Worm (Caenorhabditis elegans) whole organism, L3 larva: ENCODE results near the gene H20J04.7.
A peak's percentile ranks its signal among the peaks of the same experiment; 100 is the strongest.

ENCODE experiments used
- ZK546.5 ChIP-seq: sonication (generic microtip); optimal IDR thresholded peaks from 2 replicates; lab custom pipeline; 2017; ENCODE audit warnings: missing biosample characterization, missing genetic modification characterization
- ama-1 ChIP-seq: fragments of 150-350 bp; optimal IDR thresholded peaks from 2 replicates; lab custom pipeline; 2018
- ceh-16 ChIP-seq: sonication (generic microtip); optimal IDR thresholded peaks from 2 replicates; lab custom pipeline; 2017; ENCODE audit warnings: missing biosample characterization, missing genetic modification characterization
- ceh-28 ChIP-seq: fragments of 150-350 bp; optimal IDR thresholded peaks from 2 replicates; lab custom pipeline; 2014; ENCODE audit warnings: missing biosample characterization, missing genetic modification reagents, missing genetic modification characterization
- ceh-82 ChIP-seq: fragments of 150-350 bp; optimal IDR thresholded peaks from 2 replicates; lab custom pipeline; 2014; ENCODE audit warnings: missing biosample characterization, missing genetic modification characterization
- ceh-9 ChIP-seq: sonication (generic microtip); optimal IDR thresholded peaks from 2 replicates; lab custom pipeline; 2018; ENCODE audit warnings: missing biosample characterization, missing genetic modification characterization
- daf-12 ChIP-seq: fragments of 150-350 bp; optimal IDR thresholded peaks from 2 replicates; lab custom pipeline; 2014; ENCODE audit warnings: missing biosample characterization, missing genetic modification reagents, missing genetic modification characterization
- egl-5 ChIP-seq: fragments of 150-350 bp; optimal IDR thresholded peaks from 2 replicates; lab custom pipeline; 2017; ENCODE audit warnings: missing biosample characterization, missing genetic modification reagents, missing genetic modification characterization, inconsistent platforms
- elt-1 ChIP-seq: fragments of 150-350 bp; optimal IDR thresholded peaks from 2 replicates; lab custom pipeline; 2014; ENCODE audit warnings: missing biosample characterization, missing genetic modification characterization
- elt-2 ChIP-seq: sonication (generic microtip); optimal IDR thresholded peaks from 2 replicates; lab custom pipeline; 2016; ENCODE audit warnings: missing genetic modification reagents, mild to moderate bottlenecking, missing genetic modification characterization, missing compliant biosample characterization
- elt-3 ChIP-seq, 3 experiments: fragments of 150-350 bp in 1 of 3; sonication (generic microtip) in 2 of 3; optimal IDR thresholded peaks; 2 replicates in 2 of 3; 4 replicates in 1 of 3; lab custom pipeline; 2014 to 2017; ENCODE audit warnings: missing biosample characterization in 3 of 3, missing genetic modification characterization in 3 of 3
- eor-1 ChIP-seq, 2 experiments: fragments of 150-350 bp; optimal IDR thresholded peaks; 2 replicates each; lab custom pipeline; 2014 to 2018; ENCODE audit warnings: missing biosample characterization in 2 of 2, missing genetic modification characterization in 2 of 2
- fkh-10 ChIP-seq: sonication (generic microtip); optimal IDR thresholded peaks from 2 replicates; lab custom pipeline; 2017; ENCODE audit warnings: missing biosample characterization, missing genetic modification reagents, missing genetic modification characterization
- hmg-11 ChIP-seq: sonication (generic microtip); optimal IDR thresholded peaks from 2 replicates; lab custom pipeline; 2016; ENCODE audit warnings: missing genetic modification characterization, missing compliant biosample characterization
- jun-1 ChIP-seq: fragments of 150-350 bp; optimal IDR thresholded peaks from 2 replicates; lab custom pipeline; 2014; ENCODE audit warnings: missing biosample characterization, missing genetic modification reagents, missing genetic modification characterization
- lin-39 ChIP-seq: fragments of 150-350 bp; optimal IDR thresholded peaks from 2 replicates; lab custom pipeline; 2018; ENCODE audit warnings: missing biosample characterization, missing genetic modification reagents, missing genetic modification characterization
- mdl-1 ChIP-seq: fragments of 150-350 bp; optimal IDR thresholded peaks from 2 replicates; lab custom pipeline; 2014; ENCODE audit warnings: missing biosample characterization, missing genetic modification characterization
- mml-1 ChIP-seq: fragments of 150-350 bp; sonication (generic microtip); optimal IDR thresholded peaks from 3 replicates; lab custom pipeline; 2014; ENCODE audit warnings: missing biosample characterization, missing genetic modification characterization
- nfya-1 ChIP-seq: sonication (generic microtip); optimal IDR thresholded peaks from 2 replicates; lab custom pipeline; 2017; ENCODE audit warnings: missing genetic modification characterization, mild to moderate bottlenecking, missing compliant biosample characterization, antibody characterized with exemption, moderate library complexity; ENCODE audit not compliant: insufficient read depth
- nhr-12 ChIP-seq: fragments of 150-350 bp; optimal IDR thresholded peaks from 2 replicates; lab custom pipeline; 2014; ENCODE audit warnings: missing biosample characterization, missing genetic modification characterization
- nhr-23 ChIP-seq: fragments of 150-350 bp; optimal IDR thresholded peaks from 2 replicates; lab custom pipeline; 2014; ENCODE audit warnings: missing biosample characterization, missing genetic modification reagents, missing genetic modification characterization
- nhr-237 ChIP-seq: fragments of 150-350 bp; optimal IDR thresholded peaks from 2 replicates; lab custom pipeline; 2014; ENCODE audit warnings: missing biosample characterization, missing genetic modification characterization
- nhr-43 ChIP-seq: sonication (generic microtip); optimal IDR thresholded peaks from 2 replicates; lab custom pipeline; 2016; ENCODE audit warnings: mild to moderate bottlenecking, missing genetic modification characterization, missing compliant biosample characterization; ENCODE audit not compliant: poor library complexity, severe bottlenecking
- nhr-76 ChIP-seq: fragments of 150-350 bp; sonication (generic microtip); optimal IDR thresholded peaks from 5 replicates; lab custom pipeline; 2014; ENCODE audit warnings: missing biosample characterization, missing genetic modification characterization
- pha-4 ChIP-seq: fragments of 150-350 bp; optimal IDR thresholded peaks from 2 replicates; lab custom pipeline; 2014; ENCODE audit warnings: missing biosample characterization, missing genetic modification reagents, missing genetic modification characterization
- sea-2 ChIP-seq: fragments of 150-350 bp; sonication (generic microtip); optimal IDR thresholded peaks from 4 replicates; lab custom pipeline; 2014; ENCODE audit warnings: missing biosample characterization, missing genetic modification reagents, missing genetic modification characterization
- snpc-4 ChIP-seq: fragments of 150-350 bp; optimal IDR thresholded peaks from 2 replicates; lab custom pipeline; 2014; ENCODE audit warnings: missing biosample characterization, missing genetic modification characterization
- tbx-2 ChIP-seq: sonication (generic microtip); optimal IDR thresholded peaks from 2 replicates; lab custom pipeline; 2016; ENCODE audit warnings: mild to moderate bottlenecking, missing genetic modification characterization, missing compliant biosample characterization
- unc-39 ChIP-seq: sonication (generic microtip); optimal IDR thresholded peaks from 4 replicates; lab custom pipeline; 2017; ENCODE audit warnings: missing biosample characterization, missing genetic modification characterization
- unc-62 ChIP-seq: fragments of 150-350 bp; sonication (generic microtip); optimal IDR thresholded peaks from 4 replicates; lab custom pipeline; 2014; ENCODE audit warnings: missing biosample characterization, missing genetic modification reagents, missing genetic modification characterization
- zag-1 ChIP-seq: fragments of 150-350 bp; optimal IDR thresholded peaks from 2 replicates; lab custom pipeline; 2014; ENCODE audit warnings: missing biosample characterization, missing genetic modification characterization
- ztf-11 ChIP-seq: fragments of 150-350 bp; optimal IDR thresholded peaks from 2 replicates; lab custom pipeline; 2014; ENCODE audit warnings: missing biosample characterization, missing genetic modification characterization

Gene H20J04.7

DNA sequence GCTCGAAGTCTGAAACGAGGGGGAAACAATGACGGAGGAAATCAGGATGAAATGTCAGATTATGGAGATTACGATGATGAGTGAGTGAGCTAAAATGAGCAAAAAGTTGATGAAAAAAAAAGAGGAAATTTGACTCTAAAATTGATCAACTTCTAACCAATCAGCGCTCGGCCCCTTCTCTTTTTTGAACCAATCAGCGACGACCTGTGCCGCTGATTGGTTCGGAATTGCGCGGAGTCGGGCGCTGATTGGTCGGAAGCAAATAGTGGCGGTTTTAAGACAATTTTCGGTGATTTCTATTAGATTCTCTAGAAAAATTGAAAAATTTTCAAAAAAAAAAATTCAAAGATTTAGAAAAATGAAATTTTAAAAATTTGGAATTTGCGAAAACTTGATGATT, 17.4 kb downstream of the H20J04.7 start:
- TF ChIP-seq lin-39, result no peak
- no peak for TF ChIP-seq nhr-237 (tag; lab: Kevin White, UChicago)
- TF ChIP-seq ceh-9 (tag; lab: Kevin White, UChicago), result no peak
- TF ChIP-seq mdl-1 (tag; lab: Kevin White, UChicago), result no peak
- TF ChIP-seq nfya-1 (tag; lab: Kevin White, UChicago), result peak; percentile 84
- no peak for TF ChIP-seq elt-2 (tag; lab: Kevin White, UChicago)
- no peak for TF ChIP-seq zag-1 (tag; lab: Kevin White, UChicago)
- no peak for TF ChIP-seq nhr-23 (tag; lab: Kevin White, UChicago)
- TF ChIP-seq ztf-11, result no peak
- TF ChIP-seq, all 47 proteins: peak for 1

DNA sequence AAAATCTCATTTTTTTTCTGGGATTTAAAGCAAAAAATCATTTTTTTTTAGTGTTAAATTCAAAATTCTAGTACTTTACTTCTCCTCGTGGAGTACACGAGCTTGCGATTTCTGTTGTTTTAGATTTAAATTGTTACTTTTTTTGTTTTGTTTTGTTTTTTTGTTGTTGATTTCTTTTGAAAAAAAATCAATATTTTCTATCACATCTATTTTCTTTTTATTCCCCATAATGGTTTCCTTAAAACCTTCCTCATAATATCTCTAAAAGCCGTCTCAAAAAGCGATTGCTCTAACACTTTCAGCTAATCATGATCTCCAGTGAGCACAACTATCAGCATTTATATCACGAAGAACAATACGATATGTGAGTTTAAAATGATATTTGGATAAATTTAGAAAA, 20.7 kb downstream of the H20J04.7 start, which contains the start of gene madf-3:
Gene madf-3 (plus strand): TSS at position 301 of the 400 bp plus-strand sequence.
- TF ChIP-seq ceh-9 (tag; lab: Kevin White, UChicago), result no peak
- TF ChIP-seq mml-1 (tag; lab: Kevin White, UChicago), result no peak
- no peak for TF ChIP-seq mdl-1 (tag; lab: Kevin White, UChicago)
- no peak for TF ChIP-seq elt-3 (tag; optimal IDR thresholded peaks at IDR 0.05; lab: Kevin White, UChicago)
- TF ChIP-seq hmg-11 (tag; lab: Kevin White, UChicago), result no peak
- no peak for TF ChIP-seq fkh-10 (GFP tag; lab: Kevin White, UChicago)
- TF ChIP-seq snpc-4, result no peak
- no peak for TF ChIP-seq ceh-16
- no peak for TF ChIP-seq jun-1
- TF ChIP-seq ceh-82 (tag; lab: Kevin White, UChicago), result no peak

DNA sequence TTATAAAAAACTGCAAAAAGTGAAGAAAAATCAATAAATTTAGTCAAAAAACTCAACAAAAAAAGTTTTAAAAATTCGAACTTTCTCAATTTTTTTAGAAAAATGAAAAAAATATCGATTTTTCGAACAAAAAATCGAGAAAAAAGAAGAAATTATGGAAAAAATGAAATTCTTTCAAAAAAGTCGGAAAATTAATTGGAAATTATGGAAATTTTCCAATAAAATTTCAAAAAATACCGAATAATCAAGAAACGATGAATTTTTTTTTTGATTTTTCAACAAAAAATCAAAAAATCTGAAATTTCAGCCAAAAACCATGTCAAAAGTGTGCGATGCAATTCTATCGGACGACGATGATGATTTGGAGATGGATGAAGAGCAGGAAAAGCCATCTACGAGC, 26.4 kb downstream of the H20J04.7 start, which contains the start of gene H20J04.4:
Gene H20J04.4 (plus strand): TSS at position 301 of the 400 bp plus-strand sequence.
- TF ChIP-seq ceh-28 (tag; lab: Kevin White, UChicago) (peak; percentile 10), daf-12 (tag; lab: Kevin White, UChicago) (no peak)

DNA sequence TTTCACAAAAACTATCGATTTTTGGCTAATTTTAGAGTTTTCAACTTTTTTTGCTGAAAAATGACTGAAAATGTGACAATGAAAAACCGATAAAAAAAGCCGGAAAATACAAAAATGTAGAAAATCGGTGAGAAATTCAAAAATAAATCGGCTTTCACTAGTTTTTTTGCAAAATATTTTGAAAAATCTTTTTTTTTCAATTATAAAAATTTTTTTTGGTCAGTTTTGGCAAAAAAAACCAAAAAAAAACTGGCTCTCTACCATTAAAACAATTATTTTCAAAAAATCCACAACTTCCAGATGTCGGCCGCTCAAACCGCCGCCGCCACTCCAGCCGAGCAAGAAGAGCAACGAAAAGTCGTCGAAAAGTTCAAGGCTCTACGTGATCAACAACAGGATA, 28.7 kb downstream of the H20J04.7 start, which contains the start of gene pfd-2:
Gene pfd-2 (plus strand): TSS at position 301 of the 400 bp plus-strand sequence.
- no peak for TF ChIP-seq nhr-23 (tag; lab: Kevin White, UChicago)

DNA sequence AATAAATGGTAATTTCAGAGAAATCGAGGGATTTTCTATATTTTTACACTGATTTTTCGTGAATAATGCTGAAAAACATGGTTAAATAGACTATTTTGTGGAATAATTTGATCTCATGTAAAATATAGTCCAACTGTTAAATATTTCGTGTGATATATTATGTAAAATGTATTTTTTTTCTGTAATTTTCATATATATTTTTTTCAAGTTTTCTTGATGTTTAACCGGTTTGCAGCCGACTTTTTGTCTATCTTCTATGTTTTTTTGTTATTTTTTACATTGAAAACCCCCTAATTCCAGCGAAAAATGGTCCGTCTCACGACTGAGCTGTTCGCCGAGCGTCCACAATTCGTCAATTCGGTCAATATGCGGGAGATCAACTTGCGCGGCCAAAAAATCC, 31.1 kb downstream of the H20J04.7 start, which contains the start of gene mog-2:
Gene mog-2 (plus strand): TSS at position 301 of the 400 bp plus-strand sequence.
- no peak for TF ChIP-seq hmg-11 (tag; lab: Kevin White, UChicago)
- TF ChIP-seq lin-39, result no peak
- no peak for TF ChIP-seq nhr-12 (tag; lab: Kevin White, UChicago)
- no peak for TF ChIP-seq egl-5 (tag; lab: Kevin White, UChicago)
- no peak for TF ChIP-seq sea-2 (GFP tag; lab: Kevin White, UChicago)
- no peak for TF ChIP-seq elt-2 (tag; lab: Kevin White, UChicago)
- no peak for TF ChIP-seq ama-1 (lab: Kevin White, UChicago)
- no peak for TF ChIP-seq unc-39 (tag; lab: Kevin White, UChicago)
- no peak for TF ChIP-seq nhr-43
- no peak for TF ChIP-seq unc-62
- TF ChIP-seq tbx-2, result no peak
- TF ChIP-seq pha-4 (tag; lab: Kevin White, UChicago), result no peak
- no peak for TF ChIP-seq eor-1 (tag; optimal IDR thresholded peaks at IDR 0.05; lab: Kevin White, UChicago)
- no peak for TF ChIP-seq nhr-76 (tag; lab: Kevin White, UChicago)
- TF ChIP-seq, all 47 proteins: peak for 0

DNA sequence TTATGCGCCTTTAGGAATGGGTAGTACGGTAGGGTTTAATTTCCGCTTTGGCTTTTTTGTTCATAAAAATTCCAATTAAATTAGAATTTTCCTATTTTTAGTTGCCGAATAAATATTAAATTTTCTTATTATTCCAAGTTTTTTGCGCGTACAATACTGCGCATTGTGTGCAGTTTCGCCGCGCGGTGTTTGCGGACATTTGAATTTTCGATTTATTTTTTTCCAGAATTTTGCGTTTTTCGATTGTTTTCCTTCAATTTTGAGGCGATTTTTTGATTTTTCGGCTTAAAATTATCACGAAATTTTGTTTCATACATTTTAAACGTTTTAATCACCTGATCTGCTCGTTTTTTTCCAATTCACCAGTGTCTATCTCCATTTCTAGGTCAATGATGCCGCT, 32.2 kb downstream of the H20J04.7 start, which contains the start of gene H20J04.6:
Gene H20J04.6 (plus strand): TSS at position 386 of the 400 bp plus-strand sequence.
- TF ChIP-seq jun-1, result no peak
- TF ChIP-seq ZK546.5, result no peak
- peak; percentile 9 for TF ChIP-seq nhr-23 (tag; lab: Kevin White, UChicago)
- TF ChIP-seq elt-1 (tag; lab: Kevin White, UChicago), result no peak
- TF ChIP-seq nfya-1 (tag; lab: Kevin White, UChicago), result peak; percentile 43
- TF ChIP-seq elt-3 (tag; optimal IDR thresholded peaks at IDR 0.05; lab: Kevin White, UChicago), result no peak
- peak; percentile 63 for TF ChIP-seq pha-4 (tag; lab: Kevin White, UChicago)
- TF ChIP-seq hmg-11 (tag; lab: Kevin White, UChicago), result peak; percentile 85
